Worm (Caenorhabditis elegans) whole organism, early embryonic: ENCODE results near the gene K01G12.22.

Source experiments
- B0310.2 ChIP-seq: sonication (generic microtip); optimal IDR thresholded peaks from 2 replicates; lab custom pipeline; 2016; ENCODE audit warnings: mild to moderate bottlenecking, missing genetic modification characterization, missing compliant biosample characterization
- F13C5.2 ChIP-seq: sonication (generic microtip); optimal IDR thresholded peaks from 2 replicates; lab custom pipeline; 2017; ENCODE audit warnings: mild to moderate bottlenecking, missing genetic modification characterization, inconsistent platforms, missing compliant biosample characterization
- aly-1 ChIP-seq: sonication (generic microtip); optimal IDR thresholded peaks from 2 replicates; lab custom pipeline; 2016; ENCODE audit warnings: missing genetic modification characterization, missing compliant biosample characterization
- ama-1 ChIP-seq: fragments of 150-350 bp; optimal IDR thresholded peaks from 2 replicates; lab custom pipeline; 2014
- ceh-13 ChIP-seq: fragments of 200-800 bp; sonication (Bioruptor generic); optimal IDR thresholded peaks from 2 replicates; lab custom pipeline; 2018; ENCODE audit warnings: mild to moderate bottlenecking, missing genetic modification characterization, missing compliant biosample characterization
- ceh-36 ChIP-seq: sonication (generic microtip); optimal IDR thresholded peaks from 2 replicates; lab custom pipeline; 2016; ENCODE audit warnings: missing genetic modification characterization, inconsistent platforms, missing compliant biosample characterization
- ets-7 ChIP-seq: sonication (generic microtip); optimal IDR thresholded peaks from 2 replicates; lab custom pipeline; 2016; ENCODE audit warnings: missing genotype, missing genetic modification characterization, missing compliant biosample characterization
- flt-1 ChIP-seq: fragments of 200-800 bp; sonication (Bioruptor generic); IDR thresholded peaks from 2 replicates; pipeline ENCODE4 v1.3.6; 2022; ENCODE audit warnings: missing genetic modification characterization, missing compliant biosample characterization
- hmbx-1 ChIP-seq: sonication (generic microtip); optimal IDR thresholded peaks from 2 replicates; lab custom pipeline; 2016; ENCODE audit warnings: mild to moderate bottlenecking, missing genetic modification characterization, missing compliant biosample characterization
- hmg-4 ChIP-seq: fragments of 200-800 bp; sonication (Bioruptor generic); optimal IDR thresholded peaks from 2 replicates; lab custom pipeline; 2018; ENCODE audit warnings: mild to moderate bottlenecking, missing genetic modification characterization, missing compliant biosample characterization
- hnd-1 ChIP-seq: sonication (generic microtip); optimal IDR thresholded peaks from 2 replicates; lab custom pipeline; 2016; ENCODE audit warnings: missing genetic modification characterization, missing compliant biosample characterization
- pes-1 ChIP-seq: fragments of 200-800 bp; sonication (Bioruptor generic); IDR thresholded peaks from 2 replicates; pipeline ENCODE4 v1.3.6; 2022; ENCODE audit warnings: missing genetic modification reagents, missing genetic modification characterization, missing compliant biosample characterization
- scrt-1 ChIP-seq: fragments of 200-800 bp; sonication (Bioruptor generic); IDR thresholded peaks from 2 replicates; pipeline ENCODE4 v1.3.6; 2022; ENCODE audit warnings: missing genetic modification characterization, missing compliant biosample characterization
- sea-1 ChIP-seq: fragments of 200-800 bp; sonication (Bioruptor generic); conservative IDR thresholded peaks from 2 replicates; pipeline ENCODE4 v1.3.6; 2022; ENCODE audit warnings: missing genetic modification characterization, missing compliant biosample characterization
- tbx-11 ChIP-seq: fragments of 200-800 bp; sonication (Bioruptor generic); IDR thresholded peaks from 2 replicates; pipeline ENCODE4 v1.3.6; 2022; ENCODE audit warnings: missing genetic modification characterization, missing compliant biosample characterization
- tbx-37 ChIP-seq: fragments of 200-800 bp; sonication (Bioruptor generic); conservative IDR thresholded peaks from 2 replicates; pipeline ENCODE4 v1.3.6; 2022; ENCODE audit warnings: missing genetic modification reagents, missing genetic modification characterization, missing compliant biosample characterization
- tra-4 ChIP-seq: sonication (generic microtip); optimal IDR thresholded peaks from 2 replicates; lab custom pipeline; 2017; ENCODE audit warnings: missing genetic modification characterization, missing compliant biosample characterization

Gene K01G12.22

DNA sequence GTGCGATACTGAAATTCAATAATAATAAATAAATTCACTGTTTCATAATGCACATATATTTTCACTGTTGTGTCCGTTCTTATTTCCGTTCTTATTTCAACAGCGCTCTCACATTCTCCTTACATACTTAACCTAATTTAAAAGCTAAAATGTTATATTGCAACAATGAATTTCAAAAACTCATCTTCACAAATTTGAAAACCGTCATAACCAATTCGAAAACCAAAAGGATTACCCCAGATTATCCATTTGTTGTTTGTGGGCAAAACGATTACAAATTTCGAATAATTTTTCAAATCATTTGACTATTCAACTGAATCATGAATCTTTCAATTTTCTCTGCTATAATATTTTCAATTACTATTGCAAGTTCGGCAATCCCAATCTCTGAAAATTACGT lies 19.8 kb upstream of the K01G12.22 start, which contains the start of gene R05A10.4:
R05A10.4 (plus strand) TSS at position 301 of the 400 bp plus-strand sequence.
- no peak for TF ChIP-seq tbx-11
- TF ChIP-seq hmbx-1 (tag; lab: Kevin White, UChicago): no peak
- TF ChIP-seq scrt-1 (GFP tag; lab: Robert Waterston, UW): no peak
- no peak for TF ChIP-seq F13C5.2
- no peak for TF ChIP-seq sea-1

DNA sequence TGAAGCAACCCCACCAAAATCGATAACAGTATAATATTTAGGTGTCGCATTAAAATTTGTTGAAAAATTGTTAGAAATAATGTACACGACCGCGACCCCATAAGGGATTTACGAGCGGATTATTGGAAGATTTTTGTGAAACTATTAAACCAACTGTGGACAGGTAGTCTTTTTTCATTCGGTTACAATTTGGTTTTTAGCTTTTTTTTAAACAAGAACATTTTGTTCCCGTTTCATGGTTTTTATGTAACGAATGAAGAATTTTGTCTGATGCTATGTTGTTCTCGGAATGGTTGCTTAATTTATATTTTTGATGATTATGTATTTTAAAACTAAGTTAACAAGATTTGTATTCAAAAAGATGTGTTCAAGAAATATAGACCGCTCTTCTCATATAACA lies 15.6 kb upstream of the K01G12.22 start, which contains the start of gene R05A10.3:
R05A10.3 (minus strand) TSS at position 101 of the 400 bp plus-strand sequence.
- no peak for TF ChIP-seq hnd-1
- TF ChIP-seq flt-1: no peak
- no peak for TF ChIP-seq ets-7
- TF ChIP-seq F13C5.2: no peak
- TF ChIP-seq hmg-4: no peak
- TF ChIP-seq tbx-11: no peak
- TF ChIP-seq pes-1 (GFP tag; lab: Robert Waterston, UW): no peak
- TF ChIP-seq hmbx-1 (tag; lab: Kevin White, UChicago): no peak

DNA sequence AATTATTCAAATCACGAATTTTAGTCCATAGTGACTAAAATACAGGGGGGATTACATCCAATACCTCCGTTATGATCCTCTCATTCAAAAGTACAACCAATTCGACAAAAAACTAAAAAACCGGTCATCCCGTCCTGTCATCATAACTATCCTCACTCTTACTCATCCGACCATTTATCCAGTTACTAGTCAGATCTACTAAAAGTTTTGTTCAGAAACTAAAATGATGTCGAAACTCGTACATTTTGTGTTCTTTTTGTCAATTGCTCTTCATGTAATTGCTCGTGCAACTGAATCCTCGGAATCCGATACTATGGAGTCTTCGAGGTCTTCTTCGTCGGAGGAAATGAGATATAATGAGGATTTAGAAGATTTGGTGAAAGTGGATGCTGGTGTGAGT lies 15.0 kb upstream of the K01G12.22 start, which contains the start of gene R05A10.2:
R05A10.2 (plus strand) TSS at position 214 of the 400 bp plus-strand sequence.
- no peak for TF ChIP-seq pes-1 (GFP tag; lab: Robert Waterston, UW)

DNA sequence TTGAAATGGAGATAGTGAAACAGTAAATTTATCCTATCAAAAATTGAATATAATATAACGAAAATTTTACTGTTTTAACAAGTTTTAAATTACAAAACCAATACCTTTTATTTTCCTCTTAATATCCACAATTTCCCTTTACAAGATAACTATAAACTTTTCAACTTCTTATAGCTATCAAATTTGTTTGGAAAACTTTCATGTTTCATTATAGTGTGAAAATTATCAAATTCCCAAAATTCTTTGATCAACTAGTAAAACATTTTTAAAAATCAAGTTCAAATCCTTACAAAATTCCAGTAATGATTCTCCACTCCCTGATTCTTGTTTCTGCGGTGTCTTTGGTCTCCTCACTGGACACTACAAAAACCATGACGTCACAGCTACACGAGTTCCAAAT lies 9.9 kb upstream of the K01G12.22 start, which contains the start of gene R05A10.1:
R05A10.1 (plus strand) TSS at position 301 of the 400 bp plus-strand sequence.
- TF ChIP-seq hmg-4: no peak
- TF ChIP-seq hmbx-1 (tag; lab: Kevin White, UChicago): no peak
- TF ChIP-seq hnd-1: no peak
- TF ChIP-seq ceh-36: no peak
- TF ChIP-seq tbx-11: no peak
- TF ChIP-seq aly-1 (tag; lab: Kevin White, UChicago): no peak

DNA sequence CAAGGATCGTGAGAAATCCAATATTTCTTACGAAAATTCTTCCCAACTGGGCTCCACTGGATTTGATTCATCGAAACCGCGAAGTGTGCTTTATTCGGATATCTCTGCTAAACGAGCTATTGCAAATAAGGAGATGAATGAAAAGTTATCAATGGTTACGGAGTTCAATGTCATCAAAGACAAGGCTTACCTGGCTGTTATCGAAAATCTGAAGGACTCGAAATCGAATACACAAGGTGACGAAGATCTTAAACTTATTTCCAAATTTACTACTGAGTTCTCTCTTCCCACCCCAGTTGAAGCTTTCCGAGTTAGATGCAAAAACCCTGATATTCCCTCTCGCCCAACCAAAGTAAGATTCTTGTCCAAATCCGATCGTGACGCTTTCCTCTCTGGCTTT lies 5.8 kb upstream of the K01G12.22 start:
- TF ChIP-seq ceh-36 (no peak), F13C5.2 (no peak), ama-1 (lab: Kevin White, UChicago) (no peak), scrt-1 (GFP tag; lab: Robert Waterston, UW) (no peak), hnd-1 (no peak), tbx-11 (no peak), flt-1 (no peak), pes-1 (GFP tag; lab: Robert Waterston, UW) (no peak), ets-7 (no peak), B0310.2 (tag; lab: Kevin White, UChicago) (no peak), hmbx-1 (tag; lab: Kevin White, UChicago) (no peak), aly-1 (tag; lab: Kevin White, UChicago) (no peak), hmg-4 (no peak), sea-1 (no peak)

DNA sequence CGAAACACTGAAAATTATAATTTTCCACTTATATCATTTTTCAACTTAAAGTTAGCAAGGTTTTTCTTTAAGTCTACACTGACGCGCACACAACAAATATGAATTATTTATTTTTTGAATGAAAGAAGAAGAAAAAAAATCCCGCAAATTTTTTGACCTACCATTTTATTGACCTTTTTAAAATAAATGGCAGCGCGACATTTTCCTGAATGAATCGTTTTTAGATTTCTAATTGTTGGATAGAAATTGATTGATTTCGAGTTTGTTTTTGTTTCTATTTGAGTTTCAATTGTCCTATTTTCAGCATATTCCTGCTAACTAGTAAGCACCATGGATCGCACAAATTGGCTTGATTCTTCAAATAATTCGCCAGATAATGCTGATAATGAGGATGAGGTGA lies 1.2 kb downstream of the K01G12.22 start, which contains the start of gene K01G12.3:
K01G12.3 (plus strand) TSS at position 301 of the 400 bp plus-strand sequence.
- no peak for TF ChIP-seq ceh-13
- no peak for TF ChIP-seq B0310.2 (tag; lab: Kevin White, UChicago)
- no peak for TF ChIP-seq flt-1
- no peak for TF ChIP-seq aly-1 (tag; lab: Kevin White, UChicago)
- no peak for TF ChIP-seq tra-4 (tag; lab: Kevin White, UChicago)
- TF ChIP-seq ets-7: no peak
- no peak for TF ChIP-seq hnd-1
- TF ChIP-seq tbx-11: no peak
- TF ChIP-seq scrt-1 (GFP tag; lab: Robert Waterston, UW): no peak
- no peak for TF ChIP-seq tbx-37 (GFP tag; lab: Robert Waterston, UW)
- TF ChIP-seq sea-1: no peak
- TF ChIP-seq hmbx-1 (tag; lab: Kevin White, UChicago): no peak
- TF ChIP-seq F13C5.2: no peak
- no peak for TF ChIP-seq ceh-36
- no peak for TF ChIP-seq hmg-4
- TF ChIP-seq ama-1 (lab: Kevin White, UChicago): no peak

DNA sequence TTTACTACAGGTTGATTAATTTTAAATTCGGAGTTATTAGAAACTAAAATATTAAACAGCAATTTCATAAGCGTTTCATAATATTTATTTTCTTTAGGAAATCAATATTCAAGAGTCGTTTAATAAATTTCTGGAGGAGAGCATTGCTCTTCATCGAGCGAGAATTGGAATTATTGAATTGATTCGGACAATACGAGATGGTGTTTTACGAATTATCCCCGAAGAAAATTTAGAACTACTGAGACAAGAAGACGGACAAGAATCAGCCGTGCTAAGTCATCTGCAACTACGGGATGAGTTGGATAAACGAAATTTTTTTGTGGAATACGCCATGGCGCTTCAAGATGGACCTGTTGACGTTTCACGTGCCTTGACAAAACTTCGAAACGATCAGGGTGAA lies 2.3 kb downstream of the K01G12.22 start:
- no peak for TF ChIP-seq hmbx-1 (tag; lab: Kevin White, UChicago)
- TF ChIP-seq tra-4 (tag; lab: Kevin White, UChicago): no peak
- no peak for TF ChIP-seq ceh-13
- no peak for TF ChIP-seq ama-1 (lab: Kevin White, UChicago)
- TF ChIP-seq pes-1 (GFP tag; lab: Robert Waterston, UW): no peak
- TF ChIP-seq hnd-1: no peak
- TF ChIP-seq flt-1: no peak
- TF ChIP-seq tbx-11: no peak
- TF ChIP-seq aly-1 (tag; lab: Kevin White, UChicago): no peak
- TF ChIP-seq sea-1: no peak
- TF ChIP-seq ets-7: no peak

DNA sequence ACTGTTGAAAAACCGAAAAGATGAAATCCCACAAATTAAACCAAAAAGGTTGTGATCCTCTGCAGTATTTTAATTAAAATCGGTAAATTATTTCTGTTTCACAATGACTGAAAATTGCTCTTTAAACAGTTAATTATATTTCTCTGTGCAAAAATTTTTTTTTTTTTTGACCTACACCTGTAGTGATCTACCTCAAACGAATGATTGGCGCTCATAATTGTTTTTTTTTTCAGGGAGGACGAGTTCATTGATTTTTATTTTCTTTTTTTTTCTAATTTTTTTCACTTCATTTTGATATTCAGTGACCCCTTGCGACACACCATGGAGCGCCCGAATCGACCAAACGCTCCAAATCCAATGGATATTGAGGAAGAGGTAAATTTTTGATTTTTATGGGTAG lies 4.2 kb downstream of the K01G12.22 start, which contains the start of gene F02H6.2:
F02H6.2 (plus strand) TSS at position 301 of the 400 bp plus-strand sequence.
- TF ChIP-seq ceh-36 (no peak), tbx-37 (GFP tag; lab: Robert Waterston, UW) (no peak), hmg-4 (no peak), tra-4 (tag; lab: Kevin White, UChicago) (no peak), scrt-1 (GFP tag; lab: Robert Waterston, UW) (no peak), ets-7 (no peak), tbx-11 (no peak), hnd-1 (no peak), ama-1 (lab: Kevin White, UChicago) (no peak), flt-1 (no peak), pes-1 (GFP tag; lab: Robert Waterston, UW) (no peak), ceh-13 (no peak), sea-1 (no peak), B0310.2 (tag; lab: Kevin White, UChicago) (no peak)

DNA sequence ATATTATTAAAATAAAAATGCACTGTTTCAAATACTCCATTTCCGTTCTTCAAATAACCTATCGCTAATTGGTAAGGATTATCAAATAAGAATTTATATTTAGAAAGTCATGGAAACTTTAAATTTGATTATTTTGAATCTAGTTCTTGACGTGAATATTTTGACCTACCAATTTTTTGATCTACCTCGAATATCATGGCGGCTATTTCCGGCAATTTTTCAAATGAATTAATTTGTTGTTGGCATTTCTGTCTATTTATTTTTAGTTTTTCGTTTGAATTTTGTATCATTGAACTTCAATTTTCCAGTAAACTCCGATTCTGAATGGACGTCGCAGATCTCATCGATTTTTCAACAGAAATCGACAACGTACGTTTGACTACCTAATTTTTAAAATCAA lies 11.1 kb downstream of the K01G12.22 start, which contains the start of gene F02H6.3:
F02H6.3 (plus strand) TSS at position 266 of the 400 bp plus-strand sequence.
- no peak for TF ChIP-seq tbx-11
- TF ChIP-seq sea-1: no peak
- TF ChIP-seq hmbx-1 (tag; lab: Kevin White, UChicago): no peak
- TF ChIP-seq ama-1 (lab: Kevin White, UChicago): no peak
- TF ChIP-seq aly-1 (tag; lab: Kevin White, UChicago): no peak
- no peak for TF ChIP-seq flt-1
- TF ChIP-seq pes-1 (GFP tag; lab: Robert Waterston, UW): no peak
- TF ChIP-seq ets-7: no peak
- no peak for TF ChIP-seq scrt-1 (GFP tag; lab: Robert Waterston, UW)
- no peak for TF ChIP-seq tra-4 (tag; lab: Kevin White, UChicago)
